Fruit fly (Drosophila melanogaster): ENCODE results near the gene CG12985.

CG12985 gene

DNA sequence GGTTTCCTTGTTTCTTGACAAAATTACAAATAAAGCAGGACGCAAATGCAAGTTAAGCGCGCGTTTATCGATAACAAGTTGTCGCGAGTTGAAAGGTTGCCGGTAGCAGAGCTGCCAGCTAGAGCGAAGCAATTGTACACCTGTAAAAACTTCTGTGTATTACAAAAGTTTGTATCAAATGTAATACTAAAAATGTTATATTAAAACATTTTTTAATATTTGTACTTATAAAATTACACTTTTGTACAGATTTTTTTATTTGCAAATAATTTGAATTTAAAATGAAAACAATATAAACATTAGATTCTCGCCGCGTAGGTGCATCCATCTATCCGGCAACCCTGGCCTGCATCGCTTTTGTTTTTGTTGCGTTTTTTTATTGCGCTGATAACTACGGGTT is 38.9 kb upstream of the CG12985 start, which contains the start of the genes CG8142 and Ucp4A (continued):
- TF ChIP-seq HLH54F (GFP tag; optimal IDR thresholded peaks at IDR 0.05) (peak; percentile 54), her (GFP tag; optimal IDR thresholded peaks at IDR 0.05) (no peak), CG10431 (GFP tag; optimal IDR thresholded peaks at IDR 0.05) (peak; percentile 42), H2.0 (GFP tag; IDR thresholded peaks at IDR 0.05) (peak; percentile 96), pb (GFP tag; optimal IDR thresholded peaks at IDR 0.05) (no peak), CG8924 (tag; optimal IDR thresholded peaks at IDR 0.05) (peak; percentile 93), tin (GFP tag; optimal IDR thresholded peaks at IDR 0.05) (peak; percentile 93), Xrp1 (GFP tag; IDR thresholded peaks at IDR 0.05) (peak; percentile 98), sug (tag; optimal IDR thresholded peaks at IDR 0.05) (peak; percentile 90), B-H2 (GFP tag; optimal IDR thresholded peaks at IDR 0.05) (peak; percentile 85), dati (GFP tag; IDR thresholded peaks at IDR 0.05) (peak; percentile 68), ab (GFP tag; optimal IDR thresholded peaks at IDR 0.05) (peak; percentile 65), CG15696 (tag; optimal IDR thresholded peaks at IDR 0.05) (peak; percentile 94), dysf (GFP tag; IDR thresholded peaks at IDR 0.05) (peak; percentile 96), Nf-YC (tag; optimal IDR thresholded peaks at IDR 0.05) (peak; percentile 84), da (GFP tag; optimal IDR thresholded peaks at IDR 0.05) (peak; percentile 8), ash1 (GFP tag; optimal IDR thresholded peaks at IDR 0.05) (no peak), CG7271 (tag; optimal IDR thresholded peaks at IDR 0.05) (peak; percentile 84), Med (GFP tag) (peak; percentile 92), CG30431 (GFP tag; optimal IDR thresholded peaks at IDR 0.05) (peak; percentile 87), yki (optimal IDR thresholded peaks at IDR 0.05) (no peak), CG3995 (GFP tag; optimal IDR thresholded peaks at IDR 0.05) (peak; percentile 39), CG10321 (GFP tag; IDR thresholded peaks at IDR 0.05) (peak; percentile 80), knrl (GFP tag; IDR thresholded peaks at IDR 0.05; ENCODE audit: partially characterized antibody) (peak; percentile 53; the same call in 2 of the 3 replicates), CG12391 (tag; optimal IDR thresholded peaks at IDR 0.05) (peak; percentile 93), sqz (GFP tag; optimal IDR thresholded peaks at IDR 0.05) (peak; percentile 90), zfh1 (GFP tag; IDR thresholded peaks at IDR 0.05) (peak; percentile 96), CG2199 (GFP tag; IDR thresholded peaks at IDR 0.05) (peak; percentile 79; the same call in 1 of the 3 replicates), Eip74EF (GFP tag; optimal IDR thresholded peaks at IDR 0.05) (peak in 1 of 2 experiments; percentile 56), ham (GFP tag; IDR thresholded peaks at IDR 0.05) (peak; percentile 82; the same call in 1 of the 2 replicates), CG11723 (GFP tag; optimal IDR thresholded peaks at IDR 0.05) (peak; percentile 66), CG12299 (tag; optimal IDR thresholded peaks at IDR 0.05) (peak; percentile 82), Mes4 (GFP tag; optimal IDR thresholded peaks at IDR 0.05) (peak; percentile 7), tio (GFP tag; optimal IDR thresholded peaks at IDR 0.05) (peak; percentile 91), CG6683 (GFP tag; optimal IDR thresholded peaks at IDR 0.05) (peak; percentile 81), lola (GFP tag; optimal IDR thresholded peaks at IDR 0.05) (peak in 1 of 3 experiments; percentile 87), Bdp1 (GFP tag; optimal IDR thresholded peaks at IDR 0.05) (peak; percentile 39), luna (GFP tag; optimal IDR thresholded peaks at IDR 0.05) (no peak), sens (GFP tag) (peak; percentile 86), CG9215 (GFP tag; IDR thresholded peaks at IDR 0.05) (peak; percentile 94), Opbp (GFP tag; IDR thresholded peaks at IDR 0.05; ENCODE audit: partially characterized antibody) (0 out of 3 replicates have a peak, but pooled peaks have one; percentile 14), Kr (GFP tag; optimal IDR thresholded peaks at IDR 0.05) (no peak), chm (GFP tag; IDR thresholded peaks at IDR 0.05) (peak; percentile 83), al (GFP tag; IDR thresholded peaks at IDR 0.05) (peak; percentile 93), Dip3 (GFP tag; optimal IDR thresholded peaks at IDR 0.05) (peak; percentile 62), CG3838 (GFP tag; optimal IDR thresholded peaks at IDR 0.05) (peak; percentile 58), CG18619 (GFP tag; optimal IDR thresholded peaks at IDR 0.05) (peak; percentile 86), CG11085 (GFP tag; IDR thresholded peaks at IDR 0.05) (peak; percentile 96), repo (GFP tag; optimal IDR thresholded peaks at IDR 0.05) (no peak), CG16779 (GFP tag; IDR thresholded peaks at IDR 0.05) (peak; percentile 86), Lim3 (GFP tag; IDR thresholded peaks at IDR 0.05) (peak; percentile 87), twi (tag; optimal IDR thresholded peaks at IDR 0.05) (peak; percentile 84)

All from whole organism, embryonic.